Fruit fly (Drosophila melanogaster): Measurements from ENCODE around the gene ninaA.

- TF ChIP-seq CG8478 (optimal IDR thresholded peaks at IDR 0.05) (no peak), CTCF (optimal IDR thresholded peaks at IDR 0.05) (peak in 1 of 2 experiments; percentile 1)
These were observed 20.2 kb upstream of the ninaA start for dm6 chr2L:856690-857488.

Measured in S2 (cell line).